Worm (Caenorhabditis elegans) whole organism, late embryonic: ENCODE data around the gene ZK632.10.

Experiments used
- C08G9.2 ChIP-seq: sonication (generic microtip); optimal IDR thresholded peaks from 2 replicates; lab custom pipeline; 2016; ENCODE audit warnings: mild to moderate bottlenecking, missing genetic modification characterization, moderate library complexity, missing compliant biosample characterization
- F13H6.1 ChIP-seq: sonication (generic microtip); optimal IDR thresholded peaks from 2 replicates; lab custom pipeline; 2016; ENCODE audit warnings: missing genetic modification characterization, missing compliant biosample characterization
- K02D7.2 ChIP-seq: sonication (generic microtip); optimal IDR thresholded peaks from 2 replicates; lab custom pipeline; 2017; ENCODE audit warnings: mild to moderate bottlenecking, missing genetic modification characterization, missing compliant biosample characterization
- K09A11.1 ChIP-seq: sonication (generic microtip); optimal IDR thresholded peaks from 2 replicates; lab custom pipeline; 2017; ENCODE audit warnings: antibody characterized with exemption, mild to moderate bottlenecking, missing genetic modification characterization, missing compliant biosample characterization; ENCODE audit not compliant: insufficient read depth
- ama-1 ChIP-seq: fragments of 150-350 bp; optimal IDR thresholded peaks from 2 replicates; lab custom pipeline; 2014
- ceh-14 ChIP-seq: sonication (generic microtip); optimal IDR thresholded peaks from 2 replicates; lab custom pipeline; 2016; ENCODE audit warnings: missing genotype, missing genetic modification characterization, missing compliant biosample characterization
- ceh-18 ChIP-seq: sonication (generic microtip); optimal IDR thresholded peaks from 2 replicates; lab custom pipeline; 2016; ENCODE audit warnings: missing genetic modification characterization, missing compliant biosample characterization
- ceh-19 ChIP-seq: fragments of 200-800 bp; sonication (Bioruptor generic); optimal IDR thresholded peaks from 2 replicates; lab custom pipeline; 2018; ENCODE audit warnings: mild to moderate bottlenecking, missing genetic modification characterization, missing compliant biosample characterization
- ceh-2 ChIP-seq: sonication (generic microtip); optimal IDR thresholded peaks from 2 replicates; lab custom pipeline; 2016; ENCODE audit warnings: missing genotype, missing genetic modification characterization, missing compliant biosample characterization
- ceh-22 ChIP-seq: sonication (generic microtip); optimal IDR thresholded peaks from 2 replicates; lab custom pipeline; 2017; ENCODE audit warnings: missing biosample characterization, missing genetic modification characterization
- ceh-24 ChIP-seq: sonication (generic microtip); optimal IDR thresholded peaks from 2 replicates; lab custom pipeline; 2016; ENCODE audit warnings: mild to moderate bottlenecking, missing genetic modification characterization, missing compliant biosample characterization
- ceh-31 ChIP-seq: sonication (generic microtip); optimal IDR thresholded peaks from 2 replicates; lab custom pipeline; 2016; ENCODE audit warnings: missing genetic modification characterization, missing compliant biosample characterization
- ceh-48 ChIP-seq: sonication (generic microtip); optimal IDR thresholded peaks from 2 replicates; lab custom pipeline; 2016; ENCODE audit warnings: missing genetic modification characterization, inconsistent platforms, missing compliant biosample characterization
- ceh-6 ChIP-seq: fragments of 200-800 bp; sonication (Bioruptor generic); optimal IDR thresholded peaks from 2 replicates; lab custom pipeline; 2018; ENCODE audit warnings: mild to moderate bottlenecking, missing genetic modification characterization, missing compliant biosample characterization
- che-1 ChIP-seq: sonication (generic microtip); optimal IDR thresholded peaks from 2 replicates; lab custom pipeline; 2016; ENCODE audit warnings: mild to moderate bottlenecking, missing genetic modification characterization, missing compliant biosample characterization
- dmd-4 ChIP-seq: sonication (generic microtip); optimal IDR thresholded peaks from 2 replicates; lab custom pipeline; 2016; ENCODE audit warnings: borderline replicate concordance, missing genetic modification characterization, missing compliant biosample characterization
- dve-1 ChIP-seq: sonication (generic microtip); optimal IDR thresholded peaks from 2 replicates; lab custom pipeline; 2017; ENCODE audit warnings: antibody characterized with exemption, mild to moderate bottlenecking, missing genetic modification characterization, missing compliant biosample characterization
- elt-2 ChIP-seq: sonication (generic microtip); optimal IDR thresholded peaks from 2 replicates; lab custom pipeline; 2016; ENCODE audit warnings: missing genetic modification reagents, missing genetic modification characterization, missing compliant biosample characterization
- elt-4 ChIP-seq: sonication (generic microtip); optimal IDR thresholded peaks from 2 replicates; lab custom pipeline; 2016; ENCODE audit warnings: missing genetic modification characterization, missing compliant biosample characterization
- ets-4 ChIP-seq: sonication (generic microtip); optimal IDR thresholded peaks from 2 replicates; lab custom pipeline; 2016; ENCODE audit warnings: missing genetic modification characterization, missing compliant biosample characterization
- fax-1 ChIP-seq: sonication (generic microtip); optimal IDR thresholded peaks from 2 replicates; lab custom pipeline; 2016; ENCODE audit warnings: missing genotype, missing genetic modification characterization, missing compliant biosample characterization
- fkh-10 ChIP-seq: fragments of 150-350 bp; optimal IDR thresholded peaks from 2 replicates; lab custom pipeline; 2014; ENCODE audit warnings: missing biosample characterization, missing genetic modification reagents, missing genetic modification characterization
- fkh-6 ChIP-seq: sonication (generic microtip); optimal IDR thresholded peaks from 2 replicates; lab custom pipeline; 2016; ENCODE audit warnings: missing genetic modification characterization, missing compliant biosample characterization
- hlh-13 ChIP-seq: fragments of 200-800 bp; sonication (Bioruptor generic); optimal IDR thresholded peaks from 2 replicates; lab custom pipeline; 2018; ENCODE audit warnings: mild to moderate bottlenecking, missing genetic modification characterization, missing compliant biosample characterization
- hlh-15 ChIP-seq: sonication (generic microtip); optimal IDR thresholded peaks from 2 replicates; lab custom pipeline; 2016; ENCODE audit warnings: missing genetic modification characterization, missing compliant biosample characterization
- hlh-8 ChIP-seq: sonication (generic microtip); optimal IDR thresholded peaks from 2 replicates; lab custom pipeline; 2016; ENCODE audit warnings: missing genotype, missing genetic modification characterization, missing compliant biosample characterization
- lim-6 ChIP-seq: sonication (generic microtip); optimal IDR thresholded peaks from 2 replicates; lab custom pipeline; 2016; ENCODE audit warnings: missing genetic modification characterization, missing compliant biosample characterization
- lin-11 ChIP-seq: fragments of 200-800 bp; sonication (Bioruptor generic); optimal IDR thresholded peaks from 2 replicates; lab custom pipeline; 2018; ENCODE audit warnings: mild to moderate bottlenecking, missing genetic modification characterization, missing compliant biosample characterization
- nhr-11 ChIP-seq: fragments of 150-350 bp; optimal IDR thresholded peaks from 2 replicates; lab custom pipeline; 2014; ENCODE audit warnings: missing biosample characterization, missing genetic modification characterization
- nhr-232 ChIP-seq: sonication (generic microtip); optimal IDR thresholded peaks from 2 replicates; lab custom pipeline; 2016; ENCODE audit warnings: missing genetic modification characterization, missing compliant biosample characterization
- npax-4 ChIP-seq: sonication (generic microtip); optimal IDR thresholded peaks from 2 replicates; lab custom pipeline; 2016; ENCODE audit warnings: missing genetic modification characterization, missing compliant biosample characterization
- odd-2 ChIP-seq: sonication (generic microtip); optimal IDR thresholded peaks from 2 replicates; lab custom pipeline; 2017; ENCODE audit warnings: antibody characterized with exemption, mild to moderate bottlenecking, missing genetic modification characterization, missing compliant biosample characterization
- pag-3 ChIP-seq: sonication (generic microtip); optimal IDR thresholded peaks from 2 replicates; lab custom pipeline; 2016; ENCODE audit warnings: missing compliant biosample characterization, missing genetic modification characterization, borderline replicate concordance
- pat-9 ChIP-seq: fragments of 200-800 bp; sonication (Bioruptor generic); optimal IDR thresholded peaks from 2 replicates; lab custom pipeline; 2018; ENCODE audit warnings: mild to moderate bottlenecking, missing genetic modification characterization, moderate library complexity, missing compliant biosample characterization
- pax-1 ChIP-seq: fragments of 150-350 bp; optimal IDR thresholded peaks from 2 replicates; lab custom pipeline; 2014; ENCODE audit warnings: missing biosample characterization, missing genetic modification characterization
- pros-1 ChIP-seq: fragments of 150-350 bp; optimal IDR thresholded peaks from 2 replicates; lab custom pipeline; 2014; ENCODE audit warnings: missing biosample characterization, missing genetic modification reagents, missing genetic modification characterization
- ref-2 ChIP-seq: sonication (generic microtip); optimal IDR thresholded peaks from 2 replicates; lab custom pipeline; 2016; ENCODE audit warnings: missing genetic modification characterization, missing compliant biosample characterization
- rnt-1 ChIP-seq: sonication (generic microtip); optimal IDR thresholded peaks from 2 replicates; lab custom pipeline; 2016; ENCODE audit warnings: missing genetic modification characterization, missing compliant biosample characterization
- sox-2 ChIP-seq: fragments of 200-800 bp; sonication (Bioruptor generic); IDR thresholded peaks from 2 replicates; pipeline ENCODE4 v1.3.6; 2022; ENCODE audit warnings: missing genetic modification reagents, missing genetic modification characterization, missing compliant biosample characterization
- syd-9 ChIP-seq: sonication (generic microtip); optimal IDR thresholded peaks from 2 replicates; lab custom pipeline; 2016; ENCODE audit warnings: mild to moderate bottlenecking, missing genetic modification characterization, moderate library complexity, missing compliant biosample characterization
- tbx-2 ChIP-seq: sonication (generic microtip); optimal IDR thresholded peaks from 2 replicates; lab custom pipeline; 2016; ENCODE audit warnings: missing genetic modification characterization, missing compliant biosample characterization
- tbx-7 ChIP-seq: sonication (generic microtip); optimal IDR thresholded peaks from 2 replicates; lab custom pipeline; 2016; ENCODE audit warnings: missing genotype, missing genetic modification characterization, missing compliant biosample characterization
- ttx-3 ChIP-seq: sonication (generic microtip); optimal IDR thresholded peaks from 2 replicates; lab custom pipeline; 2016; ENCODE audit warnings: missing genetic modification reagents, missing genetic modification characterization, missing compliant biosample characterization
- unc-3 ChIP-seq, 2 experiments: fragments of 200-800 bp in 1 of 2; sonication (Bioruptor generic) in 1 of 2; sonication (generic microtip) in 1 of 2; conservative IDR thresholded peaks in 1 of 2; optimal IDR thresholded peaks in 1 of 2; 2 replicates each; pipeline versions ENCODE4 v1.3.6 to Lab custom; 2016 to 2022; ENCODE audit warnings: missing compliant biosample characterization in 2 of 2, missing genetic modification characterization in 2 of 2, missing genetic modification reagents in 1 of 2
- unc-42 ChIP-seq: sonication (generic microtip); optimal IDR thresholded peaks from 2 replicates; lab custom pipeline; 2016; ENCODE audit warnings: missing genotype, missing genetic modification characterization, missing compliant biosample characterization
- unc-55 ChIP-seq: sonication (generic microtip); optimal IDR thresholded peaks from 2 replicates; lab custom pipeline; 2017; ENCODE audit warnings: missing biosample characterization, missing genetic modification reagents, missing genetic modification characterization
- unc-86 ChIP-seq: sonication (generic microtip); optimal IDR thresholded peaks from 2 replicates; lab custom pipeline; 2016; ENCODE audit warnings: missing genetic modification characterization, missing compliant biosample characterization
- zip-5 ChIP-seq: sonication (generic microtip); optimal IDR thresholded peaks from 2 replicates; lab custom pipeline; 2016; ENCODE audit warnings: missing genetic modification characterization, missing compliant biosample characterization
- ztf-16 ChIP-seq: sonication (generic microtip); optimal IDR thresholded peaks from 2 replicates; lab custom pipeline; 2017; ENCODE audit warnings: missing genetic modification characterization, missing compliant biosample characterization

Gene ZK632.10

ce11 chrIII:9861470-9862342 lies 34.2 kb upstream of the ZK632.10 start (continued):
- TF ChIP-seq dmd-4 (tag; lab: Kevin White, UChicago) (peak; percentile 80), C08G9.2 (tag; lab: Kevin White, UChicago) (peak; percentile 63), rnt-1 (tag; lab: Kevin White, UChicago) (peak; percentile 47), tbx-7 (tag; lab: Kevin White, UChicago) (no peak), ztf-16 (tag; lab: Kevin White, UChicago) (peak; percentile 85), ceh-48 (tag; lab: Kevin White, UChicago) (peak; percentile 74), lin-11 (tag; lab: Kevin White, UChicago) (peak; percentile 72), ceh-14 (tag; lab: Kevin White, UChicago) (peak; percentile 86), pros-1 (tag; lab: Kevin White, UChicago) (no peak), ceh-19 (GFP tag; lab: Kevin White, UChicago) (peak; percentile 86), K02D7.2 (tag; lab: Kevin White, UChicago) (peak; percentile 66), sox-2 (peak; percentile 77), elt-4 (no peak), unc-86 (peak; percentile 84), unc-3 (GFP tag; conservative IDR thresholded peaks at IDR 0.05; lab: Robert Waterston, UW) (peak; percentile 81), unc-3 (tag; optimal IDR thresholded peaks at IDR 0.05; lab: Kevin White, UChicago) (peak; percentile 82), elt-2 (peak; percentile 85), hlh-13 (GFP tag; lab: Kevin White, UChicago) (peak; percentile 68), ceh-18 (peak; percentile 44), K09A11.1 (peak; percentile 68), che-1 (tag; lab: Kevin White, UChicago) (peak; percentile 88), unc-55 (GFP tag; lab: Kevin White, UChicago) (no peak), fkh-10 (GFP tag; lab: Kevin White, UChicago) (no peak), F13H6.1 (peak; percentile 70), odd-2 (tag; lab: Kevin White, UChicago) (peak; percentile 63), ceh-6 (peak; percentile 82), lim-6 (tag; lab: Kevin White, UChicago) (peak; percentile 75), syd-9 (tag; lab: Kevin White, UChicago) (peak; percentile 86), ref-2 (tag; lab: Kevin White, UChicago) (peak; percentile 80), ceh-24 (tag; lab: Kevin White, UChicago) (peak; percentile 58), ceh-22 (tag; lab: Kevin White, UChicago) (no peak), zip-5 (tag; lab: Kevin White, UChicago) (peak; percentile 72), pag-3 (tag; lab: Kevin White, UChicago) (no peak), npax-4 (tag; lab: Kevin White, UChicago) (peak; percentile 42), dve-1 (tag; lab: Kevin White, UChicago) (peak; percentile 32), pax-1 (tag; lab: Kevin White, UChicago) (no peak), ama-1 (lab: Kevin White, UChicago) (no peak), nhr-232 (tag; lab: Kevin White, UChicago) (peak; percentile 85), fkh-6 (peak; percentile 76), nhr-11 (tag; lab: Kevin White, UChicago) (no peak), fax-1 (tag; lab: Kevin White, UChicago) (peak; percentile 72), tbx-2 (tag; lab: Kevin White, UChicago) (peak; percentile 74), ceh-2 (tag; lab: Kevin White, UChicago) (peak; percentile 65), ceh-31 (tag; lab: Kevin White, UChicago) (peak; percentile 73), hlh-15 (tag; lab: Kevin White, UChicago) (peak; percentile 68), ttx-3 (tag; lab: Kevin White, UChicago) (peak; percentile 84), ets-4 (tag; lab: Kevin White, UChicago) (no peak), unc-42 (tag; lab: Kevin White, UChicago) (peak; percentile 57), pat-9 (tag; lab: Kevin White, UChicago) (peak; percentile 82), hlh-8 (tag; lab: Kevin White, UChicago) (peak; percentile 30)
